Worm (Caenorhabditis elegans) whole organism, midembryonic: ENCODE results near the gene C05G5.7.

Source experiments
- T22C8.4 ChIP-seq: fragments of 200-800 bp; sonication (Bioruptor generic); IDR thresholded peaks from 2 replicates; pipeline ENCODE4 v1.3.6; 2022; ENCODE audit warnings: missing genetic modification characterization, missing compliant biosample characterization
- cog-1 ChIP-seq: sonication (generic microtip); optimal IDR thresholded peaks from 2 replicates; lab custom pipeline; 2016; ENCODE audit warnings: missing genetic modification characterization, missing compliant biosample characterization
- flt-1 ChIP-seq: fragments of 200-800 bp; sonication (Bioruptor generic); IDR thresholded peaks from 2 replicates; pipeline ENCODE4 v1.3.6; 2022; ENCODE audit warnings: missing genetic modification characterization, missing compliant biosample characterization
- klf-2 ChIP-seq: fragments of 200-800 bp; sonication (Bioruptor generic); conservative IDR thresholded peaks from 2 replicates; pipeline ENCODE4 v1.3.6; 2022; ENCODE audit warnings: missing genetic modification reagents, missing genetic modification characterization, missing compliant biosample characterization
- med-1 ChIP-seq: sonication (generic microtip); optimal IDR thresholded peaks from 2 replicates; lab custom pipeline; 2017; ENCODE audit warnings: missing genetic modification characterization, mild to moderate bottlenecking, missing compliant biosample characterization, antibody characterized with exemption, missing genetic modification reagents; ENCODE audit not compliant: insufficient read depth
- ref-1 ChIP-seq: fragments of 200-800 bp; sonication (Bioruptor generic); conservative IDR thresholded peaks from 2 replicates; pipeline ENCODE4 v1.3.6; 2022; ENCODE audit warnings: missing genetic modification reagents, missing genetic modification characterization, missing compliant biosample characterization
- tab-1 ChIP-seq: fragments of 200-800 bp; sonication (Bioruptor generic); IDR thresholded peaks from 2 replicates; pipeline ENCODE4 v1.3.6; 2022; ENCODE audit warnings: missing genetic modification characterization, missing compliant biosample characterization
- ztf-23 ChIP-seq: fragments of 200-800 bp; sonication (Bioruptor generic); IDR thresholded peaks from 2 replicates; pipeline ENCODE4 v1.3.6; 2022; ENCODE audit warnings: missing genetic modification reagents, missing genetic modification characterization, missing compliant biosample characterization
- ztf-29 ChIP-seq: fragments of 200-800 bp; sonication (Bioruptor generic); IDR thresholded peaks from 2 replicates; pipeline ENCODE4 v1.3.6; 2022; ENCODE audit warnings: missing genetic modification reagents, missing genetic modification characterization, missing compliant biosample characterization

DNA sequence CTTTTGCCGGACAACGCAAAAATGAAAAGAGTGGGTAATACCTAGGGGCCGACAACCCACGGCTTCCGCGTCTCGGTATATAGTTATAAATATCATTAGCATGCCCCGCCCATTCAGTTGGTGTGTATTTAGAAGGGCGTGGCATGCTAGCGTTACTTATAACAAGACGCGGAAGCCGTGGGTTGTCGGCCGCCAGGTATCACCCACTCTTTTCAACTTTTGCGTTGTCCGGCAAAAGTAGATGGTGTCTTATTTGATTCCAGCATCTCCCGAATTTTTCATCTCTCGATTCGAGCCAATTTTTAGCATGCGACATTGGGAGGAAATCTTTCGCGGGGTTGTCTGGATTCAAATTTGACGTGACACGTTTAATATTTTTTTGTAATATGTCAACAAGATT lies 25.8 kb downstream of the C05G5.7 start:
- TF ChIP-seq ztf-23 (no peak), tab-1 (GFP tag; lab: Robert Waterston, UW) (no peak), flt-1 (no peak), ztf-29 (no peak), med-1 (GFP tag; lab: Kevin White, UChicago) (no peak), cog-1 (tag; lab: Kevin White, UChicago) (no peak), ref-1 (GFP tag; lab: Robert Waterston, UW) (no peak), klf-2 (no peak), T22C8.4 (GFP tag; lab: Robert Waterston, UW) (no peak)
